Worm (Caenorhabditis elegans): ENCODE data around the gene C37C3.1.

- no peak for TF ChIP-seq him-1 (tag; optimal IDR thresholded peaks at IDR 0.05)
- TF ChIP-seq W03F9.2 (tag; optimal IDR thresholded peaks at IDR 0.05), result no peak
Observed at ce11 chrV:7848251-7848650, 9.5 kb upstream of the C37C3.1 start.
